Worm (Caenorhabditis elegans) whole organism, mixed stage, embryonic: ENCODE data around the gene tab-1.

Source experiments
- blmp-1 ChIP-seq: fragments of 150-350 bp; optimal IDR thresholded peaks from 2 replicates; lab custom pipeline; 2014; ENCODE audit warnings: missing biosample characterization, missing genetic modification characterization
- ceh-83 ChIP-seq: fragments of 200-800 bp; sonication (Bioruptor generic); optimal IDR thresholded peaks from 2 replicates; lab custom pipeline; 2018; ENCODE audit warnings: mild to moderate bottlenecking, missing genetic modification characterization, missing compliant biosample characterization
- ces-1 ChIP-seq: fragments of 150-350 bp; optimal IDR thresholded peaks from 2 replicates; lab custom pipeline; 2014; ENCODE audit warnings: missing biosample characterization, missing genetic modification reagents, missing genetic modification characterization
- lin-13 ChIP-seq: fragments of 150-350 bp; optimal IDR thresholded peaks from 2 replicates; lab custom pipeline; 2014; ENCODE audit warnings: missing biosample characterization, missing genetic modification characterization
- mep-1 ChIP-seq: fragments of 150-350 bp; optimal IDR thresholded peaks from 2 replicates; lab custom pipeline; 2017; ENCODE audit warnings: missing biosample characterization, missing genetic modification reagents, missing genetic modification characterization, inconsistent platforms
- nhr-237 ChIP-seq: fragments of 150-350 bp; optimal IDR thresholded peaks from 2 replicates; lab custom pipeline; 2014; ENCODE audit warnings: missing biosample characterization, missing genetic modification characterization
- nhr-28 ChIP-seq: fragments of 150-350 bp; optimal IDR thresholded peaks from 2 replicates; lab custom pipeline; 2014; ENCODE audit warnings: missing biosample characterization, missing genetic modification characterization
- nhr-76 ChIP-seq: sonication (generic microtip); optimal IDR thresholded peaks from 2 replicates; lab custom pipeline; 2017; ENCODE audit warnings: missing biosample characterization, missing genetic modification characterization
- snpc-4 ChIP-seq: fragments of 150-350 bp; optimal IDR thresholded peaks from 2 replicates; lab custom pipeline; 2014; ENCODE audit warnings: missing biosample characterization, missing genetic modification characterization
- sptf-1 ChIP-seq: sonication (generic microtip); optimal IDR thresholded peaks from 2 replicates; lab custom pipeline; 2017; ENCODE audit warnings: mild to moderate bottlenecking, missing genetic modification characterization, moderate library complexity, missing compliant biosample characterization
- unc-39 ChIP-seq: fragments of 150-350 bp; optimal IDR thresholded peaks from 2 replicates; lab custom pipeline; 2014; ENCODE audit warnings: missing biosample characterization, missing genetic modification characterization
- unc-62 ChIP-seq: fragments of 150-350 bp; optimal IDR thresholded peaks from 2 replicates; lab custom pipeline; 2014; ENCODE audit warnings: missing biosample characterization, missing genetic modification reagents, missing genetic modification characterization
- zip-8 ChIP-seq: fragments of 150-350 bp; optimal IDR thresholded peaks from 2 replicates; lab custom pipeline; 2014; ENCODE audit warnings: missing biosample characterization, missing genetic modification characterization
- ztf-11 ChIP-seq: fragments of 150-350 bp; optimal IDR thresholded peaks from 2 replicates; lab custom pipeline; 2014; ENCODE audit warnings: missing biosample characterization, missing genetic modification characterization

DNA sequence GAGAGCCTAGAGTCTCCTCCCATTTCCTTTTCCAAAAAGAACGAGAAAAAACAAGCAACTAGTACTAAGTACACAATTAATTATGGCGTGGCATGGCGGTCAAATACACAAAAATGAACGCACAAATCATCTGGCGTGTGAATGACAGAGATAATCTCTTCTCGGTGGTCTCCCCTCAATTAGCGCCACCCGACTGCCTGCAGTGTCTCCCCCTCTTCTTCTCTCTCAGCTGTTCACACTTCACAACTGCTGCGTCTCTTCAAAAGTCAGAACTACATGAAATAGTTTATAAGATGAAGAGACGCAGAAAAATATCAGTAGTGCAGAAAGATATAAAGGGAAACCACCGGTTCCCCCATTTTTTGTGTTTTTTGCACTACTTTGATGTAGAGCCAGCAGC, 24.3 kb downstream of the tab-1 start:
- TF ChIP-seq sptf-1 (tag; lab: Kevin White, UChicago): peak; percentile 53
- no peak for TF ChIP-seq nhr-28 (tag; lab: Kevin White, UChicago)
- peak; percentile 34 for TF ChIP-seq nhr-237 (tag; lab: Kevin White, UChicago)
- TF ChIP-seq ces-1 (GFP tag; lab: Kevin White, UChicago): peak; percentile 81
- TF ChIP-seq snpc-4 (tag; lab: Kevin White, UChicago): no peak
- TF ChIP-seq blmp-1 (tag; lab: Kevin White, UChicago): no peak
- TF ChIP-seq unc-39 (tag; lab: Kevin White, UChicago): no peak
- no peak for TF ChIP-seq lin-13
- no peak for TF ChIP-seq ztf-11 (tag; lab: Kevin White, UChicago)
- no peak for TF ChIP-seq ceh-83 (GFP tag; lab: Kevin White, UChicago)
- peak; percentile 89 for TF ChIP-seq unc-62
- no peak for TF ChIP-seq nhr-76
- peak; percentile 51 for TF ChIP-seq mep-1 (tag; lab: Kevin White, UChicago)
- no peak for TF ChIP-seq zip-8
